Fruit fly (Drosophila melanogaster) whole organism: Measurements from ENCODE around the gene Pph13.

Source experiments
- CG8478 ChIP-seq: fragments of >200 bp; optimal IDR thresholded peaks from 2 replicates; lab custom pipeline; 2018; ENCODE audit warnings: inconsistent platforms
- EcR ChIP-seq, 2 experiments: fragments of >200 bp; optimal IDR thresholded peaks; 2 replicates each; lab custom pipeline; 2017; ENCODE audit warnings: missing biosample characterization in 2 of 2, missing genetic modification characterization in 2 of 2, missing genetic modification reagents in 2 of 2
- pan ChIP-seq: fragments of >200 bp; optimal IDR thresholded peaks from 2 replicates; lab custom pipeline; 2017
- psq ChIP-seq: fragments of >200 bp; optimal IDR thresholded peaks from 2 replicates; lab custom pipeline; 2017
- usp ChIP-seq: fragments of >200 bp; optimal IDR thresholded peaks from 2 replicates; lab custom pipeline; 2017; ENCODE audit warnings: missing biosample characterization, missing genetic modification characterization, mixed read lengths

DNA sequence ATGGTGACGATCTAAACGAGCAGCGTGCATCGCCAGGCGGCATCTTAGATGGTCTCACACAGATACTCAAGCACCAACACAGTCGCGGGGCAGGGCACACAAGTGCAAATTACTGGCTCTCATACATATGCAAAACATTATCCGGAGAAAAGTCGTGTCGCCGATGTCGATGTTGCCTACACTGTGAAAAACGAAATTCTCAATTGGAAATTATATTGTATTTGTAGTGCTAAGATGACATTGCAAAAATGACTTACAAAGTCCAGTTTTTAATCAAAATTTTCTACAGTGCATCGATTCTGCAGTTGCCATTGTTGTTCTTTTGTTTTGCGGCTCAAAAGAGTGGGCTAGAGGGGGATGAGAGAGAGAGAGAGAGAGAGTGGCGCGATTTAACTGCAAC lies 42.5 kb downstream of the Pph13 start:
- TF ChIP-seq psq, result no peak
- TF ChIP-seq usp (GFP tag; lab: Kevin White, UChicago), result no peak
- no peak for TF ChIP-seq pan (lab: Kevin White, UChicago)
- no peak for TF ChIP-seq EcR (GFP tag; optimal IDR thresholded peaks at IDR 0.05; lab: Kevin White, UChicago)
- no peak for TF ChIP-seq CG8478
